Worm (Caenorhabditis elegans) whole organism, L3 larva: ENCODE measurements around the gene C28D4.18.

Experiments
- ZK546.5 ChIP-seq: sonication (generic microtip); optimal IDR thresholded peaks from 2 replicates; lab custom pipeline; 2017; ENCODE audit warnings: missing biosample characterization, missing genetic modification characterization
- ama-1 ChIP-seq: fragments of 150-350 bp; optimal IDR thresholded peaks from 2 replicates; lab custom pipeline; 2018
- fos-1 ChIP-seq: fragments of 150-350 bp; optimal IDR thresholded peaks from 2 replicates; lab custom pipeline; 2014; ENCODE audit warnings: missing biosample characterization, missing genetic modification characterization
- mdl-1 ChIP-seq: fragments of 150-350 bp; optimal IDR thresholded peaks from 2 replicates; lab custom pipeline; 2014; ENCODE audit warnings: missing biosample characterization, missing genetic modification characterization
- nhr-11 ChIP-seq: fragments of 150-350 bp; optimal IDR thresholded peaks from 2 replicates; lab custom pipeline; 2014; ENCODE audit warnings: missing biosample characterization, missing genetic modification characterization
- nhr-23 ChIP-seq: fragments of 150-350 bp; optimal IDR thresholded peaks from 2 replicates; lab custom pipeline; 2014; ENCODE audit warnings: missing biosample characterization, missing genetic modification reagents, missing genetic modification characterization
- nhr-237 ChIP-seq: fragments of 150-350 bp; optimal IDR thresholded peaks from 2 replicates; lab custom pipeline; 2014; ENCODE audit warnings: missing biosample characterization, missing genetic modification characterization
- nhr-77 ChIP-seq: fragments of 150-350 bp; optimal IDR thresholded peaks from 2 replicates; lab custom pipeline; 2014; ENCODE audit warnings: missing biosample characterization, missing genetic modification characterization
- pha-4 ChIP-seq: fragments of 150-350 bp; optimal IDR thresholded peaks from 2 replicates; lab custom pipeline; 2014; ENCODE audit warnings: missing biosample characterization, missing genetic modification reagents, missing genetic modification characterization
- sea-2 ChIP-seq: fragments of 150-350 bp; sonication (generic microtip); optimal IDR thresholded peaks from 4 replicates; lab custom pipeline; 2014; ENCODE audit warnings: missing biosample characterization, missing genetic modification reagents, missing genetic modification characterization
- skn-1 ChIP-seq: fragments of 150-350 bp; optimal IDR thresholded peaks from 2 replicates; lab custom pipeline; 2014; ENCODE audit warnings: missing biosample characterization, missing genetic modification characterization
- snpc-4 ChIP-seq: fragments of 150-350 bp; optimal IDR thresholded peaks from 2 replicates; lab custom pipeline; 2014; ENCODE audit warnings: missing biosample characterization, missing genetic modification characterization
- tbx-2 ChIP-seq: sonication (generic microtip); optimal IDR thresholded peaks from 2 replicates; lab custom pipeline; 2016; ENCODE audit warnings: mild to moderate bottlenecking, missing genetic modification characterization, missing compliant biosample characterization
- ztf-11 ChIP-seq: fragments of 150-350 bp; optimal IDR thresholded peaks from 2 replicates; lab custom pipeline; 2014; ENCODE audit warnings: missing biosample characterization, missing genetic modification characterization

- no peak for TF ChIP-seq mdl-1 (tag; lab: Kevin White, UChicago)
- TF ChIP-seq ama-1 (lab: Kevin White, UChicago) = no peak
- TF ChIP-seq snpc-4 (tag; lab: Kevin White, UChicago) = no peak
- TF ChIP-seq pha-4 (tag; lab: Kevin White, UChicago) = no peak
- TF ChIP-seq nhr-23 = no peak
- TF ChIP-seq fos-1 (tag; lab: Kevin White, UChicago) = no peak
- TF ChIP-seq skn-1 (tag; lab: Kevin White, UChicago) = no peak
- no peak for TF ChIP-seq tbx-2 (tag; lab: Kevin White, UChicago)
- TF ChIP-seq ztf-11 = no peak
- TF ChIP-seq ZK546.5 = no peak
- TF ChIP-seq nhr-237 (tag; lab: Kevin White, UChicago) = no peak
- no peak for TF ChIP-seq nhr-11 (tag; lab: Kevin White, UChicago)
- TF ChIP-seq nhr-77 = no peak
- no peak for TF ChIP-seq sea-2
These were observed 34.4 kb upstream of the C28D4.18 start, which contains the start of gene sdz-36 for ce11 chrIV:9690644-9691043.
